Worm (Caenorhabditis elegans) whole organism, early embryonic: ENCODE data around the gene F29A7.4.

Source experiments
- F13C5.2 ChIP-seq: sonication (generic microtip); optimal IDR thresholded peaks from 2 replicates; lab custom pipeline; 2017; ENCODE audit warnings: mild to moderate bottlenecking, missing genetic modification characterization, inconsistent platforms, missing compliant biosample characterization
- aly-1 ChIP-seq: sonication (generic microtip); optimal IDR thresholded peaks from 2 replicates; lab custom pipeline; 2016; ENCODE audit warnings: missing genetic modification characterization, missing compliant biosample characterization
- ama-1 ChIP-seq: fragments of 150-350 bp; optimal IDR thresholded peaks from 2 replicates; lab custom pipeline; 2014
- ceh-36 ChIP-seq: sonication (generic microtip); optimal IDR thresholded peaks from 2 replicates; lab custom pipeline; 2016; ENCODE audit warnings: missing genetic modification characterization, inconsistent platforms, missing compliant biosample characterization
- flt-1 ChIP-seq: fragments of 200-800 bp; sonication (Bioruptor generic); IDR thresholded peaks from 2 replicates; pipeline ENCODE4 v1.3.6; 2022; ENCODE audit warnings: missing genetic modification characterization, missing compliant biosample characterization
- hmg-4 ChIP-seq: fragments of 200-800 bp; sonication (Bioruptor generic); optimal IDR thresholded peaks from 2 replicates; lab custom pipeline; 2018; ENCODE audit warnings: mild to moderate bottlenecking, missing genetic modification characterization, missing compliant biosample characterization
- hnd-1 ChIP-seq: sonication (generic microtip); optimal IDR thresholded peaks from 2 replicates; lab custom pipeline; 2016; ENCODE audit warnings: missing genetic modification characterization, missing compliant biosample characterization
- scrt-1 ChIP-seq: fragments of 200-800 bp; sonication (Bioruptor generic); IDR thresholded peaks from 2 replicates; pipeline ENCODE4 v1.3.6; 2022; ENCODE audit warnings: missing genetic modification characterization, missing compliant biosample characterization
- sea-1 ChIP-seq: fragments of 200-800 bp; sonication (Bioruptor generic); conservative IDR thresholded peaks from 2 replicates; pipeline ENCODE4 v1.3.6; 2022; ENCODE audit warnings: missing genetic modification characterization, missing compliant biosample characterization
- tbx-11 ChIP-seq: fragments of 200-800 bp; sonication (Bioruptor generic); IDR thresholded peaks from 2 replicates; pipeline ENCODE4 v1.3.6; 2022; ENCODE audit warnings: missing genetic modification characterization, missing compliant biosample characterization
- tbx-37 ChIP-seq: fragments of 200-800 bp; sonication (Bioruptor generic); conservative IDR thresholded peaks from 2 replicates; pipeline ENCODE4 v1.3.6; 2022; ENCODE audit warnings: missing genetic modification reagents, missing genetic modification characterization, missing compliant biosample characterization

DNA sequence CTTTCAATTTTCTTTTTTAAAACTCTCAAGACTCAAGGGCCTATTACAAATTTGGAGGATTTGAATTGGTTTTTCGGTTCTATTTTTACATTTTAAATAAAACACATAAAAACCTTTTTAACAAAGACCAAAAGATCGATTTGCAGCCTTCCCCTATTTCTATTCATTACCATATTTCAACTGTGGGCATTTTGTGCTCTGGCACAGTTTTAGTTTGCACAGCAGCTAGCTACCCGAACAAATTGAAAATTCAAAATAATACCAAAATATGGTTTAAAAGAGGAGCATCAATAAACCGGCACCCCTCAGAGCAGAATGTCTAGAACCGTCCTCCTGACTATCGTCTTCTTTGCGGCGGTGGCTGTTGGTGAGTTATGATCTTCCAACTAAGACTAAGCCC is 31.6 kb downstream of the F29A7.4 start, which contains the start of gene F08D12.2:
- no peak for TF ChIP-seq ama-1 (lab: Kevin White, UChicago)
- TF ChIP-seq F13C5.2 (tag; lab: Kevin White, UChicago), result no peak
- no peak for TF ChIP-seq tbx-37
- TF ChIP-seq ceh-36 (tag; lab: Kevin White, UChicago), result no peak
- TF ChIP-seq sea-1 (GFP tag; lab: Robert Waterston, UW), result no peak
- TF ChIP-seq scrt-1 (GFP tag; lab: Robert Waterston, UW), result no peak
- no peak for TF ChIP-seq flt-1 (GFP tag; lab: Robert Waterston, UW)
- no peak for TF ChIP-seq aly-1 (tag; lab: Kevin White, UChicago)
- TF ChIP-seq tbx-11, result no peak
- TF ChIP-seq hnd-1 (tag; lab: Kevin White, UChicago), result no peak
- TF ChIP-seq hmg-4 (GFP tag; lab: Kevin White, UChicago), result no peak
